Fruit fly (Drosophila melanogaster) whole organism, embryonic: Measurements from ENCODE around the gene Pvf1.
A peak's percentile ranks its signal among the peaks of the same experiment; 100 is the strongest.

Source experiments
- Atf6 ChIP-seq: fragments of 200-800 bp; sonication (Bioruptor generic); IDR thresholded peaks from 2 replicates; pipeline ENCODE4 v1.3.6; 2022; ENCODE audit warnings: missing biosample characterization, missing genetic modification characterization
- CG10147 ChIP-seq: fragments of 200-800 bp; sonication (Bioruptor generic); optimal IDR thresholded peaks from 2 replicates; lab custom pipeline; 2019; ENCODE audit warnings: missing biosample characterization, mild to moderate bottlenecking, missing genetic modification characterization, moderate library complexity
- CG12071 ChIP-seq: fragments of 200-800 bp; sonication (Bioruptor generic); optimal IDR thresholded peaks from 3 replicates; lab custom pipeline; 2018; ENCODE audit warnings: missing biosample characterization, mild to moderate bottlenecking, missing genetic modification characterization
- CG12769 ChIP-seq: fragments of 200-800 bp; sonication (Bioruptor generic); optimal IDR thresholded peaks from 2 replicates; lab custom pipeline; 2019; ENCODE audit warnings: missing biosample characterization, mild to moderate bottlenecking, missing genetic modification characterization, moderate library complexity
- CG13296 ChIP-seq: fragments of 200-800 bp; sonication (Bioruptor generic); optimal IDR thresholded peaks from 3 replicates; lab custom pipeline; 2018; ENCODE audit warnings: missing biosample characterization, mild to moderate bottlenecking, missing genetic modification characterization
- CG13624 ChIP-seq: fragments of 200-800 bp; sonication (Bioruptor generic); optimal IDR thresholded peaks from 2 replicates; lab custom pipeline; 2016; ENCODE audit warnings: missing biosample characterization, missing genetic modification characterization
- CG13775 ChIP-seq: fragments of 200-800 bp; sonication (Bioruptor generic); optimal IDR thresholded peaks from 3 replicates; lab custom pipeline; 2017; ENCODE audit warnings: missing biosample characterization, mild to moderate bottlenecking, missing genetic modification characterization
- CG15011 ChIP-seq: fragments of 200-800 bp; sonication (Bioruptor generic); optimal IDR thresholded peaks from 3 replicates; lab custom pipeline; 2018; ENCODE audit warnings: missing biosample characterization, mild to moderate bottlenecking, missing genetic modification characterization
- CG15479 ChIP-seq: fragments of 200-800 bp; sonication (Bioruptor generic); optimal IDR thresholded peaks from 3 replicates; lab custom pipeline; 2019; ENCODE audit warnings: missing biosample characterization, mild to moderate bottlenecking, missing genetic modification characterization, moderate library complexity
- CG1792 ChIP-seq: fragments of 200-800 bp; sonication (Bioruptor generic); optimal IDR thresholded peaks from 2 replicates; lab custom pipeline; 2016; ENCODE audit warnings: missing biosample characterization, missing genetic modification characterization
- CG18011 ChIP-seq: fragments of 200-800 bp; sonication (Bioruptor generic); optimal IDR thresholded peaks from 2 replicates; lab custom pipeline; 2017; ENCODE audit warnings: missing biosample characterization, missing genetic modification characterization, mild to moderate bottlenecking, moderate library complexity, missing genotype
- CG30403 ChIP-seq: fragments of 200-800 bp; sonication (Bioruptor generic); optimal IDR thresholded peaks from 3 replicates; lab custom pipeline; 2016; ENCODE audit warnings: missing biosample characterization, missing genetic modification characterization
- CG3726 ChIP-seq: fragments of 200-800 bp; sonication (Bioruptor generic); IDR thresholded peaks from 3 replicates; pipeline ENCODE4, ENCODE4 v1.3.6; 2022; ENCODE audit warnings: missing biosample characterization, missing genetic modification characterization
- CG4404 ChIP-seq: fragments of 200-800 bp; sonication (Bioruptor generic); IDR thresholded peaks from 2 replicates; pipeline ENCODE4 v1.3.6; 2022; ENCODE audit warnings: missing biosample characterization, missing genetic modification characterization
- CG4707 ChIP-seq: fragments of 200-800 bp; sonication (Bioruptor generic); optimal IDR thresholded peaks from 2 replicates; lab custom pipeline; 2018; ENCODE audit warnings: missing biosample characterization, mild to moderate bottlenecking, missing genetic modification characterization, moderate library complexity
- CG6654 ChIP-seq: fragments of 200-800 bp; sonication (Bioruptor generic); optimal IDR thresholded peaks from 2 replicates; lab custom pipeline; 2017; ENCODE audit warnings: missing biosample characterization, mild to moderate bottlenecking, missing genetic modification characterization
- CG6765 ChIP-seq: fragments of 200-800 bp; sonication (Bioruptor generic); optimal IDR thresholded peaks from 3 replicates; lab custom pipeline; 2017; ENCODE audit warnings: missing biosample characterization, mild to moderate bottlenecking, missing genetic modification characterization
- CG6854 ChIP-seq: fragments of 200-800 bp; sonication (Bioruptor generic); optimal IDR thresholded peaks from 3 replicates; lab custom pipeline; 2017; ENCODE audit warnings: missing biosample characterization, mild to moderate bottlenecking, missing genetic modification characterization
- CG7556 ChIP-seq: fragments of 200-800 bp; sonication (Bioruptor generic); optimal IDR thresholded peaks from 2 replicates; lab custom pipeline; 2017; ENCODE audit warnings: missing biosample characterization, mild to moderate bottlenecking, missing genetic modification characterization
- CG7928 ChIP-seq: fragments of 200-800 bp; sonication (Bioruptor generic); optimal IDR thresholded peaks from 2 replicates; lab custom pipeline; 2017; ENCODE audit warnings: missing biosample characterization, mild to moderate bottlenecking, missing genetic modification characterization
- D19B ChIP-seq: fragments of 200-800 bp; sonication (Bioruptor generic); optimal IDR thresholded peaks from 2 replicates; lab custom pipeline; 2017; ENCODE audit warnings: missing biosample characterization, mild to moderate bottlenecking, missing genetic modification characterization
- ERR ChIP-seq: fragments of 200-800 bp; sonication (Bioruptor generic); optimal IDR thresholded peaks from 2 replicates; lab custom pipeline; 2016; ENCODE audit warnings: missing biosample characterization, missing genetic modification characterization
- Eip74EF ChIP-seq, 2 experiments: fragments of 200-800 bp in 1 of 2; fragments of >200 bp in 1 of 2; sonication (Bioruptor generic) in 1 of 2; optimal IDR thresholded peaks; 2 replicates each; lab custom pipeline; 2017 to 2019; ENCODE audit warnings: missing biosample characterization in 2 of 2, missing genetic modification characterization in 2 of 2, mild to moderate bottlenecking in 1 of 2, moderate library complexity in 1 of 2
- Ets65A ChIP-seq: fragments of 200-800 bp; sonication (Bioruptor generic); peaks from one replicate; lab custom pipeline; 2016; ENCODE audit warnings: missing biosample characterization, missing genetic modification characterization
- HLH54F ChIP-seq: fragments of 200-800 bp; sonication (Bioruptor generic); optimal IDR thresholded peaks from 3 replicates; lab custom pipeline; 2016; ENCODE audit warnings: missing biosample characterization, missing genetic modification characterization
- Hand ChIP-seq: fragments of 200-800 bp; sonication (Bioruptor generic); optimal IDR thresholded peaks from 2 replicates; lab custom pipeline; 2017; ENCODE audit warnings: mild to moderate bottlenecking, missing biosample characterization, missing genetic modification reagents, missing genetic modification characterization
- MTF-1 ChIP-seq: fragments of 200-800 bp; sonication (Bioruptor generic); optimal IDR thresholded peaks from 2 replicates; lab custom pipeline; 2018; ENCODE audit warnings: missing biosample characterization, mild to moderate bottlenecking, missing genetic modification characterization, borderline replicate concordance
- Meics ChIP-seq: fragments of 200-800 bp; sonication (Bioruptor generic); optimal IDR thresholded peaks from 2 replicates; lab custom pipeline; 2017; ENCODE audit warnings: missing biosample characterization, mild to moderate bottlenecking, missing genetic modification characterization
- Rfx ChIP-seq: fragments of 200-800 bp; sonication (Bioruptor generic); IDR thresholded peaks from 2 replicates; pipeline ENCODE4 v1.3.6; 2022; ENCODE audit warnings: missing biosample characterization, missing genetic modification characterization
- Sin3A ChIP-seq: fragments of >200 bp; optimal IDR thresholded peaks from 2 replicates; lab custom pipeline; 2018
- cad ChIP-seq: fragments of >200 bp; optimal IDR thresholded peaks from 2 replicates; lab custom pipeline; 2017; ENCODE audit warnings: missing biosample characterization, missing genetic modification characterization
- crc ChIP-seq: fragments of 200-800 bp; sonication (Bioruptor generic); optimal IDR thresholded peaks from 2 replicates; lab custom pipeline; 2016; ENCODE audit warnings: missing biosample characterization, missing genetic modification characterization
- dysf ChIP-seq: fragments of 200-800 bp; sonication (Bioruptor generic); IDR thresholded peaks from 3 replicates; pipeline ENCODE4 v1.3.6; 2022; ENCODE audit warnings: missing biosample characterization, missing genetic modification characterization
- ems ChIP-seq: fragments of 200-800 bp; sonication (Bioruptor generic); optimal IDR thresholded peaks from 3 replicates; lab custom pipeline; 2016; ENCODE audit warnings: missing biosample characterization, missing genetic modification characterization
- en ChIP-seq: fragments of 200-800 bp; sonication (Bioruptor generic); optimal IDR thresholded peaks from 2 replicates; lab custom pipeline; 2016; ENCODE audit warnings: missing biosample characterization, missing genetic modification characterization
- hbn ChIP-seq: fragments of 200-800 bp; sonication (Bioruptor generic); IDR thresholded peaks from 2 replicates; pipeline ENCODE4 v1.3.6; 2022; ENCODE audit warnings: missing biosample characterization, missing genetic modification characterization; ENCODE audit not compliant: partially characterized antibody
- jumu ChIP-seq: fragments of 200-800 bp; sonication (Bioruptor generic); optimal IDR thresholded peaks from 3 replicates; lab custom pipeline; 2016; ENCODE audit warnings: missing biosample characterization, missing genetic modification characterization
- ken ChIP-seq: fragments of 200-800 bp; sonication (Bioruptor generic); IDR thresholded peaks from 3 replicates; pipeline ENCODE4 v1.3.6; 2022; ENCODE audit warnings: missing biosample characterization, missing genetic modification characterization
- lbe ChIP-seq: fragments of 200-800 bp; sonication (Bioruptor generic); optimal IDR thresholded peaks from 2 replicates; lab custom pipeline; 2016; ENCODE audit warnings: missing biosample characterization, mild to moderate bottlenecking, missing genetic modification characterization
- mam ChIP-seq: fragments of 200-800 bp; sonication (Bioruptor generic); optimal IDR thresholded peaks from 3 replicates; lab custom pipeline; 2016; ENCODE audit warnings: missing biosample characterization, missing genetic modification characterization
- org-1 ChIP-seq: fragments of 200-800 bp; sonication (Bioruptor generic); optimal IDR thresholded peaks from 2 replicates; lab custom pipeline; 2017; ENCODE audit warnings: missing biosample characterization, missing genetic modification characterization
- pfk ChIP-seq: fragments of 200-800 bp; sonication (Bioruptor generic); optimal IDR thresholded peaks from 2 replicates; lab custom pipeline; 2018; ENCODE audit warnings: missing biosample characterization, mild to moderate bottlenecking, missing genetic modification characterization, moderate library complexity
- sens-2 ChIP-seq: fragments of 200-800 bp; sonication (Bioruptor generic); IDR thresholded peaks from 2 replicates; pipeline ENCODE4 v1.3.6; 2022; ENCODE audit warnings: missing biosample characterization, missing genetic modification characterization
- sna ChIP-seq: fragments of 200-800 bp; sonication (Bioruptor generic); IDR thresholded peaks from 2 replicates; pipeline ENCODE4 v1.3.6; 2022; ENCODE audit warnings: missing biosample characterization, missing genetic modification characterization; ENCODE audit not compliant: partially characterized antibody
- sqz ChIP-seq: fragments of 200-800 bp; sonication (Bioruptor generic); optimal IDR thresholded peaks from 3 replicates; lab custom pipeline; 2018; ENCODE audit warnings: missing biosample characterization, mild to moderate bottlenecking, missing genetic modification characterization
- tap ChIP-seq: fragments of 200-800 bp; optimal IDR thresholded peaks from 3 replicates; lab custom pipeline; 2019; ENCODE audit warnings: missing biosample characterization, mild to moderate bottlenecking, missing genetic modification characterization, moderate library complexity
- tgo ChIP-seq: fragments of 200-800 bp; sonication (Bioruptor generic); IDR thresholded peaks from 3 replicates; pipeline ENCODE4 v1.3.6; 2022; ENCODE audit warnings: missing biosample characterization, missing genetic modification characterization
- tup ChIP-seq: fragments of 200-800 bp; sonication (Bioruptor generic); optimal IDR thresholded peaks from 2 replicates; lab custom pipeline; 2016; ENCODE audit warnings: missing biosample characterization, mild to moderate bottlenecking, missing genetic modification characterization, moderate library complexity
- wek ChIP-seq: fragments of 200-800 bp; sonication (Bioruptor generic); optimal IDR thresholded peaks from 3 replicates; lab custom pipeline; 2018; ENCODE audit warnings: missing biosample characterization, mild to moderate bottlenecking, missing genetic modification characterization, moderate library complexity

Gene Pvf1

DNA sequence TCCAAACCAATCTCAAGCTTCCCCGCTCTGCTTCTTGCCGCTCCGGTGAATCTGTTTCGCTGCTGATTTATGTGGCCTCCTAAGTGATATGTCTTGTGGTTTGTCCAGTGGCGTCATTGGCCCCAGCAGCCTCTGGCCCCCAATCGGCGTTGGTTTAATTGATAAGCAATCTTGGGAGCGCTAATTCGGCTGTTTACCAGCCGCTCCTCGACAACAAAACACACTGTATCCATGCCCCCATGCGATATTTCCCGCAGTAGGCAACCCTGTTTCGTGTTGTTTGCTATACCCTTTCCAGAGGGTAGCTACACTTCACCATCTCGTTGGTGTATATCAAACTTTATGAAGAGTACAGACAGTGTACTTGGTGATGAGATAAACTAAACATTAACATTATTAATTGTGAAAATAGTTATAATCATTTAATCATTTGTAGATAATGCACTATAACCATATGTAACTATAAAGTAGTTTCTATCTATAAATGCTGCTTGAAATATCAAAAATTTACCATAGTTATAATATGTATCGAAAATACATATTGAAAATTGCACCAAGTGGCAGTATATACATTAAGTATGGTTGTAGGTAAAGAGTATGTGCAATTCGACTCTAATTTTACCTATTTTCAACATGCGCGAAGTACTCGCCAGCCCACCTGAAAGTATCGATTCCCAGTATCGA is 16.0 kb downstream of the Pvf1 start, which contains the start of gene shop (continued):
- TF ChIP-seq tup (GFP tag; lab: Kevin White, UChicago) (peak; percentile 15), CG10147 (peak; percentile 90), sna (GFP tag; lab: Robert Waterston, UW) (peak; percentile 52), Rfx (peak; percentile 82), pfk (GFP tag; lab: Kevin White, UChicago) (no peak), Hand (GFP tag; lab: Kevin White, UChicago) (peak; percentile 83), CG15479 (GFP tag; lab: Kevin White, UChicago) (no peak), CG12071 (GFP tag; lab: Kevin White, UChicago) (peak; percentile 58), org-1 (GFP tag; lab: Kevin White, UChicago) (peak; percentile 80), CG1792 (GFP tag; lab: Kevin White, UChicago) (peak; percentile 54), tgo (GFP tag; lab: Robert Waterston, UW) (peak; percentile 73), ERR (GFP tag; lab: Kevin White, UChicago) (peak; percentile 56), CG30403 (GFP tag; lab: Kevin White, UChicago) (peak; percentile 95), Eip74EF (GFP tag; optimal IDR thresholded peaks at IDR 0.05; lab: Kevin White, UChicago) (peak in 1 of 2 experiments; percentile 77), crc (GFP tag; lab: Kevin White, UChicago) (peak; percentile 11), Meics (GFP tag; lab: Kevin White, UChicago) (peak; percentile 90), CG13624 (GFP tag; lab: Kevin White, UChicago) (peak; percentile 64), Ets65A (GFP tag; lab: Kevin White, UChicago) (peak; percentile 97), CG6654 (GFP tag; lab: Kevin White, UChicago) (peak; percentile 66), CG7928 (peak; percentile 55), sqz (GFP tag; lab: Kevin White, UChicago) (no peak), CG3726 (GFP tag; lab: Robert Waterston, UW) (no peak), CG4404 (GFP tag; lab: Robert Waterston, UW) (peak; percentile 65), HLH54F (GFP tag; lab: Kevin White, UChicago) (peak; percentile 83), Sin3A (lab: Kevin White, UChicago) (no peak), CG18011 (GFP tag; lab: Kevin White, UChicago) (peak; percentile 58), CG13775 (peak; percentile 83), cad (GFP tag; lab: Kevin White, UChicago) (no peak), D19B (GFP tag; lab: Kevin White, UChicago) (peak; percentile 80), hbn (peak; percentile 42; the same call in 1 of the 2 replicates), ken (GFP tag; lab: Robert Waterston, UW) (peak; percentile 60; the same call in 1 of the 3 replicates), mam (peak; percentile 82), wek (peak; percentile 46), CG7556 (peak; percentile 90), CG13296 (GFP tag; lab: Kevin White, UChicago) (peak; percentile 83), tap (peak; percentile 72), lbe (GFP tag; lab: Kevin White, UChicago) (peak; percentile 64), jumu (GFP tag; lab: Kevin White, UChicago) (peak; percentile 61), CG12769 (tag; lab: Kevin White, UChicago) (peak; percentile 89), CG4707 (GFP tag; lab: Kevin White, UChicago) (peak; percentile 64), en (GFP tag; lab: Kevin White, UChicago) (no peak), CG15011 (GFP tag; lab: Kevin White, UChicago) (peak; percentile 83), MTF-1 (GFP tag; lab: Kevin White, UChicago) (peak; percentile 6), ems (GFP tag; lab: Kevin White, UChicago) (peak; percentile 68), dysf (peak; percentile 89), sens-2 (peak; percentile 20; the same call in 1 of the 2 replicates), CG6854 (GFP tag; lab: Kevin White, UChicago) (peak; percentile 58), Atf6 (GFP tag; lab: Robert Waterston, UW) (peak; percentile 69), CG6765 (peak; percentile 69)
